Worm (Caenorhabditis elegans) whole organism, L1 larva: Measurements from ENCODE around the gene T14G8.4.

ENCODE experiments used
- C16A3.4 ChIP-seq: fragments of 150-350 bp; optimal IDR thresholded peaks from 2 replicates; lab custom pipeline; 2014; ENCODE audit warnings: missing biosample characterization, missing genetic modification characterization
- C34B4.2 ChIP-seq: sonication (generic microtip); optimal IDR thresholded peaks from 2 replicates; lab custom pipeline; 2017; ENCODE audit warnings: mild to moderate bottlenecking, missing genetic modification characterization, missing compliant biosample characterization
- Y116A8C.19 ChIP-seq: sonication (generic microtip); optimal IDR thresholded peaks from 2 replicates; lab custom pipeline; 2016; ENCODE audit warnings: missing compliant biosample characterization, missing genetic modification characterization, borderline replicate concordance
- blmp-1 ChIP-seq: fragments of 150-350 bp; optimal IDR thresholded peaks from 2 replicates; lab custom pipeline; 2014; ENCODE audit warnings: missing biosample characterization, missing genetic modification characterization
- ceh-63 ChIP-seq: fragments of 200-800 bp; sonication (Bioruptor generic); optimal IDR thresholded peaks from 2 replicates; lab custom pipeline; 2018; ENCODE audit warnings: mild to moderate bottlenecking, missing genetic modification characterization, missing compliant biosample characterization
- ceh-8 ChIP-seq: fragments of 200-800 bp; sonication (Bioruptor generic); optimal IDR thresholded peaks from 2 replicates; lab custom pipeline; 2018; ENCODE audit warnings: mild to moderate bottlenecking, missing genetic modification characterization, moderate library complexity, missing compliant biosample characterization
- ceh-88 ChIP-seq: fragments of 200-800 bp; sonication (Bioruptor generic); IDR thresholded peaks from 2 replicates; pipeline ENCODE4 v1.3.6; 2022; ENCODE audit warnings: missing genetic modification characterization, missing compliant biosample characterization
- ceh-90 ChIP-seq: sonication (generic microtip); optimal IDR thresholded peaks from 2 replicates; lab custom pipeline; 2016; ENCODE audit warnings: missing genetic modification characterization, missing compliant biosample characterization
- dsc-1 ChIP-seq: sonication (generic microtip); optimal IDR thresholded peaks from 2 replicates; lab custom pipeline; 2016; ENCODE audit warnings: mild to moderate bottlenecking, missing genetic modification characterization, missing compliant biosample characterization
- efl-1 ChIP-seq, 4 experiments: fragments of 150-350 bp; optimal IDR thresholded peaks in 3 of 4; peaks in 1 of 4; 1 replicate in 1 of 4; 2 replicates in 3 of 4; lab custom pipeline; 2014; ENCODE audit warnings: missing biosample characterization in 2 of 4, missing genetic modification characterization in 2 of 4, missing genetic modification reagents in 2 of 4
- elt-2 ChIP-seq: sonication (generic microtip); optimal IDR thresholded peaks from 2 replicates; lab custom pipeline; 2016; ENCODE audit warnings: missing genetic modification characterization, mild to moderate bottlenecking, inconsistent platforms, missing compliant biosample characterization, missing genetic modification reagents
- elt-3 ChIP-seq, 6 experiments: fragments of 150-350 bp in 1 of 6; sonication (generic microtip); optimal IDR thresholded peaks; 2 replicates each; lab custom pipeline; 2017 to 2018; ENCODE audit warnings: missing biosample characterization in 6 of 6, missing genetic modification characterization in 6 of 6, inconsistent platforms in 1 of 6
- fkh-8 ChIP-seq: sonication (generic microtip); optimal IDR thresholded peaks from 2 replicates; lab custom pipeline; 2016; ENCODE audit warnings: mild to moderate bottlenecking, missing genetic modification characterization, missing compliant biosample characterization
- fos-1 ChIP-seq: fragments of 150-350 bp; optimal IDR thresholded peaks from 2 replicates; lab custom pipeline; 2014; ENCODE audit warnings: missing biosample characterization, missing genetic modification characterization
- grh-1 ChIP-seq: fragments of 200-800 bp; sonication (Bioruptor generic); IDR thresholded peaks from 2 replicates; pipeline ENCODE4 v1.3.6; 2022; ENCODE audit warnings: missing genetic modification reagents, missing genetic modification characterization, missing compliant biosample characterization
- hlh-17 ChIP-seq: fragments of 200-800 bp; sonication (Bioruptor generic); optimal IDR thresholded peaks from 2 replicates; lab custom pipeline; 2018; ENCODE audit warnings: missing genetic modification characterization, mild to moderate bottlenecking, missing compliant biosample characterization, moderate library complexity, borderline replicate concordance
- irx-1 ChIP-seq: sonication (generic microtip); optimal IDR thresholded peaks from 2 replicates; lab custom pipeline; 2016; ENCODE audit warnings: missing genetic modification characterization, missing compliant biosample characterization
- isw-1 ChIP-seq: fragments of 200-800 bp; sonication (Bioruptor generic); IDR thresholded peaks from 2 replicates; pipeline ENCODE4 v1.3.6; 2022; ENCODE audit warnings: missing genetic modification characterization, missing compliant biosample characterization
- lin-13 ChIP-seq: fragments of 150-350 bp; optimal IDR thresholded peaks from 2 replicates; lab custom pipeline; 2014; ENCODE audit warnings: missing biosample characterization, missing genetic modification reagents, missing genetic modification characterization
- lin-14 ChIP-seq: fragments of 200-800 bp; sonication (Bioruptor generic); optimal IDR thresholded peaks from 2 replicates; lab custom pipeline; 2018; ENCODE audit warnings: mild to moderate bottlenecking, missing genetic modification characterization, moderate library complexity, missing compliant biosample characterization
- lin-39 ChIP-seq: fragments of 150-350 bp; optimal IDR thresholded peaks from 2 replicates; lab custom pipeline; 2014; ENCODE audit warnings: missing biosample characterization, missing genetic modification reagents, missing genetic modification characterization
- lir-3 ChIP-seq: sonication (generic microtip); optimal IDR thresholded peaks from 2 replicates; lab custom pipeline; 2016; ENCODE audit warnings: mild to moderate bottlenecking, missing genetic modification characterization, moderate library complexity, missing compliant biosample characterization; ENCODE audit not compliant: poor library complexity
- lsy-2 ChIP-seq, 2 experiments: fragments of 150-350 bp; optimal IDR thresholded peaks; 2 replicates each; lab custom pipeline; 2014; ENCODE audit warnings: missing biosample characterization in 2 of 2, missing genetic modification characterization in 2 of 2
- mab-9 ChIP-seq: fragments of 200-800 bp; sonication (Bioruptor generic); IDR thresholded peaks from 2 replicates; pipeline ENCODE4 v1.3.6; 2022; ENCODE audit warnings: missing genetic modification reagents, missing genetic modification characterization, missing compliant biosample characterization
- mdl-1 ChIP-seq, 2 experiments: fragments of 150-350 bp; optimal IDR thresholded peaks; 2 replicates each; lab custom pipeline; 2014 to 2017; ENCODE audit warnings: missing biosample characterization in 2 of 2, missing genetic modification characterization in 2 of 2, inconsistent platforms in 1 of 2
- mef-2 ChIP-seq: fragments of 150-350 bp; optimal IDR thresholded peaks from 2 replicates; lab custom pipeline; 2014; ENCODE audit warnings: missing biosample characterization, missing genetic modification characterization
- nhr-12 ChIP-seq: sonication (generic microtip); optimal IDR thresholded peaks from 2 replicates; lab custom pipeline; 2017; ENCODE audit warnings: missing biosample characterization, missing genetic modification characterization
- nhr-19 ChIP-seq: fragments of 200-800 bp; sonication (Bioruptor generic); conservative IDR thresholded peaks from 2 replicates; pipeline ENCODE4 v1.3.6; 2022; ENCODE audit warnings: missing genetic modification characterization, missing compliant biosample characterization
- nhr-20 ChIP-seq: sonication (generic microtip); optimal IDR thresholded peaks from 2 replicates; lab custom pipeline; 2016; ENCODE audit warnings: mild to moderate bottlenecking, missing genetic modification characterization, missing compliant biosample characterization
- nhr-237 ChIP-seq: fragments of 150-350 bp; optimal IDR thresholded peaks from 2 replicates; lab custom pipeline; 2014; ENCODE audit warnings: missing biosample characterization, missing genetic modification characterization
- nhr-47 ChIP-seq: sonication (generic microtip); optimal IDR thresholded peaks from 2 replicates; lab custom pipeline; 2016; ENCODE audit warnings: mild to moderate bottlenecking, missing genetic modification characterization, moderate library complexity, missing compliant biosample characterization
- nhr-76 ChIP-seq: sonication (generic microtip); optimal IDR thresholded peaks from 2 replicates; lab custom pipeline; 2017; ENCODE audit warnings: missing biosample characterization, missing genetic modification characterization
- nhr-85 ChIP-seq: sonication (generic microtip); peaks from one replicate; lab custom pipeline; 2016; ENCODE audit warnings: missing genetic modification characterization, inconsistent platforms, missing compliant biosample characterization
- pax-3 ChIP-seq: fragments of 200-800 bp; sonication (Bioruptor generic); optimal IDR thresholded peaks from 2 replicates; lab custom pipeline; 2018; ENCODE audit warnings: mild to moderate bottlenecking, missing genetic modification characterization, moderate library complexity, missing compliant biosample characterization
- pqm-1 ChIP-seq: sonication (generic microtip); optimal IDR thresholded peaks from 3 replicates; lab custom pipeline; 2017; ENCODE audit warnings: missing biosample characterization, missing genetic modification characterization
- snpc-4 ChIP-seq: fragments of 150-350 bp; optimal IDR thresholded peaks from 2 replicates; lab custom pipeline; 2014; ENCODE audit warnings: missing biosample characterization, missing genetic modification characterization
- sup-37 ChIP-seq: fragments of 200-800 bp; sonication (Bioruptor generic); optimal IDR thresholded peaks from 2 replicates; lab custom pipeline; 2018; ENCODE audit warnings: mild to moderate bottlenecking, missing genetic modification characterization, missing compliant biosample characterization
- swsn-7 ChIP-seq: sonication (generic microtip); optimal IDR thresholded peaks from 2 replicates; lab custom pipeline; 2016; ENCODE audit warnings: missing genetic modification characterization, missing compliant biosample characterization
- unc-30 ChIP-seq: sonication (generic microtip); optimal IDR thresholded peaks from 2 replicates; lab custom pipeline; 2017; ENCODE audit warnings: missing biosample characterization, missing genetic modification characterization
- unc-62 ChIP-seq: fragments of 150-350 bp; optimal IDR thresholded peaks from 2 replicates; lab custom pipeline; 2014; ENCODE audit warnings: missing biosample characterization, missing genetic modification reagents, missing genetic modification characterization
- unc-86 ChIP-seq: sonication (generic microtip); optimal IDR thresholded peaks from 2 replicates; lab custom pipeline; 2016; ENCODE audit warnings: missing genetic modification characterization, missing compliant biosample characterization
- unc-98 ChIP-seq: fragments of 200-800 bp; sonication (Bioruptor generic); IDR thresholded peaks from 2 replicates; pipeline ENCODE4 v1.3.6; 2022; ENCODE audit warnings: missing genetic modification characterization, missing compliant biosample characterization
- xbp-1 ChIP-seq: sonication (generic microtip); optimal IDR thresholded peaks from 2 replicates; lab custom pipeline; 2016; ENCODE audit warnings: missing genetic modification characterization, missing compliant biosample characterization
- zag-1 ChIP-seq: fragments of 150-350 bp; optimal IDR thresholded peaks from 2 replicates; lab custom pipeline; 2014; ENCODE audit warnings: missing biosample characterization, missing genetic modification characterization
- zip-4 ChIP-seq: fragments of 200-800 bp; sonication (Bioruptor generic); optimal IDR thresholded peaks from 2 replicates; lab custom pipeline; 2018; ENCODE audit warnings: mild to moderate bottlenecking, missing genetic modification characterization, moderate library complexity, missing compliant biosample characterization
- ztf-11 ChIP-seq, 2 experiments: sonication (generic microtip); optimal IDR thresholded peaks; 2 replicates each; lab custom pipeline; 2016 to 2017; ENCODE audit warnings: missing genetic modification characterization in 2 of 2, missing biosample characterization in 1 of 2, missing compliant biosample characterization in 1 of 2
- ztf-4 ChIP-seq: fragments of 150-350 bp; optimal IDR thresholded peaks from 2 replicates; lab custom pipeline; 2014; ENCODE audit warnings: missing biosample characterization, missing genetic modification characterization

The T14G8.4 gene

DNA sequence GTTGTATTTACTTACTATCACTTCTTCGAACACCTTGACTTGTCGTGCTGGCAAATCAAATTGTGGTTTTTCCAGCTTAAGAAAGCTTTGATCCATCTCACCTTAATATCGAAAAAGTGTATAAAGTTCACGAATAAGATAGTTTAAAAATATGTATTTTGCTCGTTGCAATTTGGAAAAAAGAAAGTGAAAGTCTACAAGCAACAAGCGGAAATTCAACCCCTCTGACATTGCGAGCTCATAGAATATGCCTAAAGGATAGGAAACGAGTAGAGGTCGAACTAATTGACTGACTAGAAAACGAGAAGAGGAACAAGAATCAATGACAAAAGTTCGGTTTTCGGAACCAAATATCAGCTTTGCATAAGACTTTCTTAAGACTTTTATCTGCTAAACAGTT lies at the start of gene T14G8.4:
Gene T14G8.4 (minus strand): TSS at position 101 of the 400 bp plus-strand sequence.
- TF ChIP-seq zip-4 (GFP tag; lab: Kevin White, UChicago): no peak
- no peak for TF ChIP-seq swsn-7 (tag; lab: Kevin White, UChicago)
- no peak for TF ChIP-seq Y116A8C.19 (tag; lab: Kevin White, UChicago)
- TF ChIP-seq mdl-1 (tag; optimal IDR thresholded peaks at IDR 0.05; lab: Kevin White, UChicago): no peak
- no peak for TF ChIP-seq blmp-1
- TF ChIP-seq unc-30 (tag; lab: Kevin White, UChicago): no peak
- no peak for TF ChIP-seq nhr-47 (tag; lab: Kevin White, UChicago)
- TF ChIP-seq C34B4.2 (tag; lab: Kevin White, UChicago): no peak
- TF ChIP-seq fos-1: no peak
- no peak for TF ChIP-seq ceh-90 (tag; lab: Kevin White, UChicago)
- TF ChIP-seq xbp-1 (tag; lab: Kevin White, UChicago): no peak
- TF ChIP-seq ceh-88: no peak
- TF ChIP-seq hlh-17 (GFP tag; lab: Kevin White, UChicago): no peak
- TF ChIP-seq lir-3 (tag; lab: Kevin White, UChicago): no peak
- TF ChIP-seq nhr-76 (tag; lab: Kevin White, UChicago): no peak

DNA sequence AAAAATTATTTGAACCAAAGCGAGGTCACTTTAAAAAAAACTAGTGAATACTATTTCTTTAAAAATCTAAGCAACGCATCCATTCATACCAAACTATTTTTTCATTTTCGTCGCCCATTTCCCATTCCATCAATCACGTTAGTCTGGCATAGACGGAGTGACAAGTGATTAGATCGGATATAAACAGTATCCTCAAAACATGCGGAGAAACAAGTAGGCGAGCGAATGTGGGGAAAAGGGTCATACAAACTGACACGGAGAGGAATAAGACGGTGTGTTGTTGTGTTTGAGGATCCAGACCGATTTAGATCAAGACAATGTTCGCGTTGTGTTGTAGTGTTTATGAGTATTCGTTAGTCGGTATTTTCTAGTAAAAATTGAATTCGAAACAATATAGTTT lies 48.7 kb upstream of the T14G8.4 start:
- peak; percentile 10 for TF ChIP-seq nhr-85
- no peak for TF ChIP-seq lin-39 (tag; lab: Kevin White, UChicago)
- TF ChIP-seq fkh-8: no peak
- no peak for TF ChIP-seq ceh-8
- no peak for TF ChIP-seq efl-1 (optimal IDR thresholded peaks at IDR 0.05; lab: Kevin White, UChicago)
- peak in 1 of 2 experiments; percentile 53 for TF ChIP-seq efl-1 (GFP tag; optimal IDR thresholded peaks at IDR 0.05 in 1 of 2; lab: Kevin White, UChicago)
- TF ChIP-seq blmp-1: peak; percentile 82
- TF ChIP-seq unc-86 (tag; lab: Kevin White, UChicago): no peak
- TF ChIP-seq lin-14 (GFP tag; lab: Kevin White, UChicago): peak; percentile 12
- peak in 2 of 6 experiments; percentile 18 to 28 for TF ChIP-seq elt-3 (tag; optimal IDR thresholded peaks at IDR 0.05; lab: Kevin White, UChicago)
- TF ChIP-seq, all 84 proteins: peak for 5

- peak; percentile 66 for TF ChIP-seq nhr-20 (tag; lab: Kevin White, UChicago)
- TF ChIP-seq C16A3.4: no peak
- peak; percentile 65 for TF ChIP-seq lin-14 (GFP tag; lab: Kevin White, UChicago)
- no peak for TF ChIP-seq ztf-11 (tag; optimal IDR thresholded peaks at IDR 0.05; lab: Kevin White, UChicago)
- TF ChIP-seq pax-3 (tag; lab: Kevin White, UChicago): peak; percentile 8
- no peak for TF ChIP-seq isw-1
- TF ChIP-seq swsn-7 (tag; lab: Kevin White, UChicago): peak; percentile 22
- TF ChIP-seq zag-1: no peak
- no peak for TF ChIP-seq dsc-1
- no peak for TF ChIP-seq mef-2
- no peak for TF ChIP-seq unc-98 (GFP tag; lab: Robert Waterston, UW)
- no peak for TF ChIP-seq mab-9 (GFP tag; lab: Robert Waterston, UW)
- no peak for TF ChIP-seq lin-39 (tag; lab: Kevin White, UChicago)
- no peak for TF ChIP-seq lin-13 (GFP tag; lab: Kevin White, UChicago)
- TF ChIP-seq ceh-8: no peak
- TF ChIP-seq irx-1 (tag; lab: Kevin White, UChicago): no peak
- no peak for TF ChIP-seq nhr-237 (tag; lab: Kevin White, UChicago)
- no peak for TF ChIP-seq snpc-4
- TF ChIP-seq lir-3 (tag; lab: Kevin White, UChicago): no peak
- TF ChIP-seq unc-62 (GFP tag; lab: Kevin White, UChicago): no peak
- no peak for TF ChIP-seq nhr-85
- peak; percentile 59 for TF ChIP-seq nhr-19
- no peak for TF ChIP-seq xbp-1 (tag; lab: Kevin White, UChicago)
- no peak for TF ChIP-seq ztf-4 (tag; lab: Kevin White, UChicago)
- TF ChIP-seq lsy-2 (tag; optimal IDR thresholded peaks at IDR 0.05; lab: Kevin White, UChicago): peak in 1 of 2 experiments; percentile 6
- peak; percentile 50 for TF ChIP-seq nhr-47 (tag; lab: Kevin White, UChicago)
- TF ChIP-seq sup-37 (GFP tag; lab: Kevin White, UChicago): no peak
- TF ChIP-seq elt-2 (tag; lab: Kevin White, UChicago): peak; percentile 85
- no peak for TF ChIP-seq Y116A8C.19 (tag; lab: Kevin White, UChicago)
- TF ChIP-seq pqm-1 (tag; lab: Kevin White, UChicago): no peak
- no peak for TF ChIP-seq grh-1
- no peak for TF ChIP-seq ceh-63 (GFP tag; lab: Kevin White, UChicago)
- no peak for TF ChIP-seq efl-1 (optimal IDR thresholded peaks at IDR 0.05; lab: Kevin White, UChicago)
- peak in 1 of 2 experiments; percentile 81 for TF ChIP-seq efl-1 (GFP tag; optimal IDR thresholded peaks at IDR 0.05 in 1 of 2; lab: Kevin White, UChicago)
- no peak for TF ChIP-seq fos-1
- TF ChIP-seq nhr-12: no peak
Measured at ce11 chrX:12911235-12911634, 47.5 kb upstream of the T14G8.4 start.
